Worm (Caenorhabditis elegans) whole organism, L4 larva: ENCODE results near the gene srh-234.

Experiments used
- F26F4.8 ChIP-seq: fragments of 200-800 bp; sonication (Bioruptor generic); conservative IDR thresholded peaks from 2 replicates; pipeline ENCODE4 v1.3.6; 2022; ENCODE audit warnings: missing genetic modification characterization, missing compliant biosample characterization
- F49E8.2 ChIP-seq: sonication (generic microtip); optimal IDR thresholded peaks from 2 replicates; lab custom pipeline; 2016; ENCODE audit warnings: missing compliant biosample characterization, mild to moderate bottlenecking, missing genetic modification characterization, borderline replicate concordance
- Y5F2A.4 ChIP-seq: fragments of 200-800 bp; sonication (Bioruptor generic); optimal IDR thresholded peaks from 2 replicates; lab custom pipeline; 2018; ENCODE audit warnings: mild to moderate bottlenecking, missing genetic modification characterization, missing compliant biosample characterization
- ceh-20 ChIP-seq: fragments of 200-800 bp; sonication (Bioruptor generic); IDR thresholded peaks from 2 replicates; pipeline ENCODE4 v1.3.6; 2022; ENCODE audit warnings: missing genetic modification reagents, missing genetic modification characterization, missing compliant biosample characterization
- ceh-82 ChIP-seq: sonication (generic microtip); optimal IDR thresholded peaks from 2 replicates; lab custom pipeline; 2017; ENCODE audit warnings: missing biosample characterization, missing genetic modification characterization
- daf-12 ChIP-seq: fragments of 150-350 bp; optimal IDR thresholded peaks from 2 replicates; lab custom pipeline; 2014; ENCODE audit warnings: missing biosample characterization, missing genetic modification reagents, missing genetic modification characterization
- daf-16 ChIP-seq, 3 experiments: sonication (generic microtip); optimal IDR thresholded peaks; 2 replicates each; lab custom pipeline; 2016 to 2017; ENCODE audit warnings: missing genetic modification characterization in 3 of 3, missing genetic modification reagents in 3 of 3, mild to moderate bottlenecking in 2 of 3, missing compliant biosample characterization in 2 of 3, missing biosample characterization in 1 of 3, moderate library complexity in 1 of 3
- daf-19 ChIP-seq: fragments of 200-800 bp; sonication (Bioruptor generic); conservative IDR thresholded peaks from 2 replicates; pipeline ENCODE4 v1.3.6; 2022; ENCODE audit warnings: missing genetic modification characterization, missing compliant biosample characterization
- daf-8 ChIP-seq: fragments of 200-800 bp; sonication (Bioruptor generic); IDR thresholded peaks from 2 replicates; pipeline ENCODE4 v1.3.6; 2022; ENCODE audit warnings: missing genetic modification characterization, missing compliant biosample characterization
- duxl-1 ChIP-seq: sonication (generic microtip); optimal IDR thresholded peaks from 2 replicates; lab custom pipeline; 2016; ENCODE audit warnings: mild to moderate bottlenecking, missing genetic modification characterization, moderate library complexity, missing compliant biosample characterization; ENCODE audit not compliant: poor library complexity
- egl-43 ChIP-seq: fragments of 200-800 bp; sonication (Bioruptor generic); IDR thresholded peaks from 2 replicates; pipeline ENCODE4 v1.3.6; 2022; ENCODE audit warnings: missing genetic modification reagents, missing genetic modification characterization, missing compliant biosample characterization
- fkh-10 ChIP-seq: fragments of 150-350 bp; optimal IDR thresholded peaks from 2 replicates; lab custom pipeline; 2014; ENCODE audit warnings: missing biosample characterization, missing genetic modification reagents, missing genetic modification characterization
- gei-8 ChIP-seq: fragments of 200-800 bp; sonication (Bioruptor generic); optimal IDR thresholded peaks from 2 replicates; lab custom pipeline; 2018; ENCODE audit warnings: mild to moderate bottlenecking, missing genetic modification characterization, missing compliant biosample characterization
- lin-1 ChIP-seq: fragments of 200-800 bp; sonication (Bioruptor generic); IDR thresholded peaks from 2 replicates; pipeline ENCODE4 v1.3.6; 2022; ENCODE audit warnings: missing genetic modification reagents, missing genetic modification characterization, missing compliant biosample characterization
- lin-13 ChIP-seq: fragments of 150-350 bp; optimal IDR thresholded peaks from 2 replicates; lab custom pipeline; 2014; ENCODE audit warnings: missing biosample characterization, missing genetic modification reagents, missing genetic modification characterization
- lin-29 ChIP-seq: fragments of 200-800 bp; sonication (Bioruptor generic); IDR thresholded peaks from 2 replicates; pipeline ENCODE4 v1.3.6; 2022; ENCODE audit warnings: missing genetic modification reagents, missing genetic modification characterization, missing compliant biosample characterization
- lin-39 ChIP-seq: fragments of 150-350 bp; optimal IDR thresholded peaks from 2 replicates; lab custom pipeline; 2014; ENCODE audit warnings: missing biosample characterization, missing genetic modification reagents, missing genetic modification characterization
- madf-5 ChIP-seq, 2 experiments: fragments of 200-800 bp; sonication (Bioruptor generic); IDR thresholded peaks; 2 replicates each; pipeline ENCODE4 v1.3.6; 2022; ENCODE audit warnings: missing compliant biosample characterization in 2 of 2, missing genetic modification characterization in 2 of 2
- mdl-1 ChIP-seq, 2 experiments: fragments of 150-350 bp in 1 of 2; sonication (generic microtip) in 1 of 2; optimal IDR thresholded peaks; 2 replicates each; lab custom pipeline; 2014 to 2017; ENCODE audit warnings: missing biosample characterization in 2 of 2, missing genetic modification characterization in 2 of 2
- mep-1 ChIP-seq: fragments of 150-350 bp; sonication (generic microtip); optimal IDR thresholded peaks from 3 replicates; lab custom pipeline; 2014; ENCODE audit warnings: missing biosample characterization, missing genetic modification characterization
- mxl-2 ChIP-seq: fragments of 200-800 bp; sonication (Bioruptor generic); conservative IDR thresholded peaks from 2 replicates; pipeline ENCODE4 v1.3.6; 2022; ENCODE audit warnings: missing genetic modification reagents, missing genetic modification characterization, missing compliant biosample characterization
- nhr-237 ChIP-seq: sonication (generic microtip); optimal IDR thresholded peaks from 2 replicates; lab custom pipeline; 2017; ENCODE audit warnings: missing biosample characterization, missing genetic modification characterization
- nhr-48 ChIP-seq: sonication (generic microtip); optimal IDR thresholded peaks from 2 replicates; lab custom pipeline; 2016; ENCODE audit warnings: mild to moderate bottlenecking, missing genetic modification characterization, missing compliant biosample characterization
- nhr-76 ChIP-seq: fragments of 150-350 bp; optimal IDR thresholded peaks from 2 replicates; lab custom pipeline; 2014; ENCODE audit warnings: missing biosample characterization, missing genetic modification characterization
- pha-4 ChIP-seq, 2 experiments: fragments of 150-350 bp in 1 of 2; fragments of 200-800 bp in 1 of 2; sonication (Bioruptor generic) in 1 of 2; IDR thresholded peaks in 1 of 2; optimal IDR thresholded peaks in 1 of 2; 2 replicates each; pipeline versions ENCODE4 v1.3.6 to Lab custom; 2014 to 2022; ENCODE audit warnings: missing genetic modification characterization in 2 of 2, missing genetic modification reagents in 2 of 2, missing biosample characterization in 1 of 2, missing compliant biosample characterization in 1 of 2
- sdz-12 ChIP-seq: fragments of 200-800 bp; sonication (Bioruptor generic); optimal IDR thresholded peaks from 2 replicates; lab custom pipeline; 2018; ENCODE audit warnings: mild to moderate bottlenecking, missing genetic modification characterization, missing compliant biosample characterization
- set-16 ChIP-seq: fragments of 200-800 bp; sonication (Bioruptor generic); IDR thresholded peaks from 2 replicates; pipeline ENCODE4 v1.3.6; 2022; ENCODE audit warnings: missing genetic modification reagents, missing genetic modification characterization, missing compliant biosample characterization
- snpc-1.2 ChIP-seq: fragments of 200-800 bp; sonication (Bioruptor generic); IDR thresholded peaks from 2 replicates; pipeline ENCODE4 v1.3.6; 2022; ENCODE audit warnings: missing genetic modification reagents, missing genetic modification characterization, missing compliant biosample characterization
- snpc-4 ChIP-seq: fragments of 150-350 bp; optimal IDR thresholded peaks from 2 replicates; lab custom pipeline; 2014; ENCODE audit warnings: missing biosample characterization, missing genetic modification characterization
- spr-3 ChIP-seq: fragments of 200-800 bp; sonication (Bioruptor generic); optimal IDR thresholded peaks from 2 replicates; lab custom pipeline; 2018; ENCODE audit warnings: mild to moderate bottlenecking, missing genetic modification characterization, missing compliant biosample characterization
- tag-97 ChIP-seq: fragments of 200-800 bp; sonication (Bioruptor generic); IDR thresholded peaks from 2 replicates; pipeline ENCODE4 v1.3.6; 2022; ENCODE audit warnings: missing genetic modification characterization, missing compliant biosample characterization
- unc-130 ChIP-seq: sonication (generic microtip); optimal IDR thresholded peaks from 2 replicates; lab custom pipeline; 2016; ENCODE audit warnings: missing genetic modification reagents, missing genetic modification characterization, missing compliant biosample characterization
- unc-62 ChIP-seq, 3 experiments: fragments of 150-350 bp in 1 of 3; sonication (generic microtip); optimal IDR thresholded peaks in 2 of 3; peaks in 1 of 3; 1 replicate in 1 of 3; 2 replicates in 2 of 3; lab custom pipeline; 2014 to 2017; ENCODE audit warnings: missing biosample characterization in 3 of 3, missing genetic modification characterization in 3 of 3, missing genetic modification reagents in 3 of 3, missing genotype in 1 of 3
- zag-1 ChIP-seq: fragments of 150-350 bp; optimal IDR thresholded peaks from 2 replicates; lab custom pipeline; 2014; ENCODE audit warnings: missing biosample characterization, missing genetic modification characterization
- zfp-3 ChIP-seq: fragments of 200-800 bp; sonication (Bioruptor generic); conservative IDR thresholded peaks from 2 replicates; pipeline ENCODE4 v1.3.6; 2022; ENCODE audit warnings: missing genetic modification reagents, missing genetic modification characterization, missing compliant biosample characterization
- zip-11 ChIP-seq: fragments of 200-800 bp; sonication (Bioruptor generic); IDR thresholded peaks from 2 replicates; pipeline ENCODE4 v1.3.6; 2022; ENCODE audit warnings: missing genetic modification characterization, missing compliant biosample characterization
- zip-2 ChIP-seq: fragments of 150-350 bp; optimal IDR thresholded peaks from 2 replicates; lab custom pipeline; 2014; ENCODE audit warnings: missing biosample characterization, missing genetic modification characterization
- ztf-11 ChIP-seq: fragments of 150-350 bp; optimal IDR thresholded peaks from 2 replicates; lab custom pipeline; 2014; ENCODE audit warnings: missing biosample characterization, missing genetic modification characterization

srh-234 gene

DNA sequence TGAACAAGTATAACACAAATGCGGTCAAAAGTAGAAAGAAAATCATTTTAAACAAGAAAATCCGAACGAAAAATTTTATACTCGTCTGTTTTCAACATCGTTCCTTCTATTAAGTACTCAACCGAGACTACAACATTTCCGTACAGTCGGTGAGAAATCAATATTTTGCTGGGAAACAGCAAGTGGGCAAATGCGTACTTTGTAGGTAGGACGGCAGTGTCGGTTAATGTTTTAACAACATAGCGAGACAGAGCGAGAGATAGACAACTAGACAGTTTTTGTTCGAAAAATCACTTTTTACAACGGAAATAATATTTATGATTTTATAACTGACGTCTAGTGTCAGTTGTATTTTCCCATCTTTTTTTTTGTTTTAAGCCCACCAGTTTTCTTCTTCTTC, 29.7 kb upstream of the srh-234 start, which contains the start of gene cyp-33A1 (continued):
- TF ChIP-seq spr-3 (GFP tag; lab: Kevin White, UChicago) (no peak), mep-1 (no peak), F49E8.2 (tag; lab: Kevin White, UChicago) (no peak), duxl-1 (no peak), F26F4.8 (GFP tag; lab: Robert Waterston, UW) (no peak), madf-5 (GFP tag; IDR thresholded peaks at IDR 0.05; lab: Robert Waterston, UW) (no peak), daf-16 (GFP tag; optimal IDR thresholded peaks at IDR 0.05; lab: Kevin White, UChicago) (no peak), daf-16 (tag; optimal IDR thresholded peaks at IDR 0.05; lab: Kevin White, UChicago) (peak; percentile 88), set-16 (GFP tag; lab: Robert Waterston, UW) (no peak), zip-2 (no peak), daf-19 (GFP tag; lab: Robert Waterston, UW) (no peak)

DNA sequence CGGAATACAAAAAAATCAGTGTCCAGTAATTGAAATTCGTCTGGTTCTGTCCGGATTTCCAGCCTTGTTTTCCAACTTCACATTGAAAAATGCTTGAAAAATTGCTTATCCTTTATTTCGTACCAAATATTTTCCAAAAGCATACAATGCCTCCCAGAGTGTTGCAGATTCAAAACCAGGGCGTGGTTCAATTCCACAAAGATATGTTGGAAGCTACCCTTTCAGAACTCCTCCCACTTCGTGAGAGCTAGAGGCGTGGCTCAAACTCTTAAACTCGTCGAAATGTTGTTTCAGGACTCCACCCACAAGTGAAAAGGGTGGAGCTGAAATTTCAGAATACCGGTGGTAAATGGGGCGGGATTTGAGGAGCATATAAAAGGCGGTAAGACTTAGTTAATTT, 24.2 kb upstream of the srh-234 start, which contains the start of gene C12D5.3:
C12D5.3 (plus strand) TSS at position 301 of the 400 bp plus-strand sequence.
- TF ChIP-seq nhr-237 (tag; lab: Kevin White, UChicago) (no peak), unc-62 (GFP tag; optimal IDR thresholded peaks at IDR 0.05 in 1 of 2; lab: Kevin White, UChicago) (no peak), unc-62 (tag; optimal IDR thresholded peaks at IDR 0.05; lab: Kevin White, UChicago) (no peak), nhr-48 (no peak), zag-1 (tag; lab: Kevin White, UChicago) (no peak), lin-13 (GFP tag; lab: Kevin White, UChicago) (no peak), daf-8 (GFP tag; lab: Robert Waterston, UW) (no peak), lin-39 (no peak), ztf-11 (tag; lab: Kevin White, UChicago) (no peak), unc-130 (no peak)
- TF ChIP-seq, all 104 proteins: peak for 0

DNA sequence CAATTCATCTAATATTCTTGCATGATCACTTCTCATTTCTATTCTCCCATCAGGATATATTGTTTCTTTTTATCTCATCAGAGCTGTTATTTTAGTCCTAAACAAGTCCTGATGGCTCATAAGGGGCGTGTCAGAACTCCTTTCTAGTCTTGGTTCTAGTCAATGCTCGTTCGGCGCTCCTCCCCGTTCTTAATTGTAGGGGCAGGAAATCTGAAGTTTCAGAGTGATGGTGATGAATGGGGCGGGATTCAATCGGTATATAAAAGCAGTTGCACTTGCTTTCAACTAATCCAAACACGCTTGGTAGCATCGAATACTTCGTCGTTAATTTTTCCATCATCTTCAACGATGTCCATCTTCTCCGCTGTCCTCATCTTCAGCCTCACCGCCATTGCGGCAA, 20.6 kb upstream of the srh-234 start, which contains the start of gene C12D5.4:
C12D5.4 (plus strand) TSS at position 301 of the 400 bp plus-strand sequence.
- no peak for TF ChIP-seq gei-8 (GFP tag; lab: Kevin White, UChicago)
- TF ChIP-seq zip-2: no peak
- TF ChIP-seq fkh-10 (GFP tag; lab: Kevin White, UChicago): no peak
- TF ChIP-seq mxl-2 (GFP tag; lab: Robert Waterston, UW): no peak
- no peak for TF ChIP-seq sdz-12 (GFP tag; lab: Kevin White, UChicago)
- TF ChIP-seq zfp-3: no peak
- TF ChIP-seq lin-13 (GFP tag; lab: Kevin White, UChicago): no peak
- no peak for TF ChIP-seq unc-130
- no peak for TF ChIP-seq lin-1 (GFP tag; lab: Robert Waterston, UW)
- no peak for TF ChIP-seq mdl-1 (tag; optimal IDR thresholded peaks at IDR 0.05; lab: Kevin White, UChicago)
- no peak for TF ChIP-seq lin-39
- no peak for TF ChIP-seq nhr-76 (tag; lab: Kevin White, UChicago)

DNA sequence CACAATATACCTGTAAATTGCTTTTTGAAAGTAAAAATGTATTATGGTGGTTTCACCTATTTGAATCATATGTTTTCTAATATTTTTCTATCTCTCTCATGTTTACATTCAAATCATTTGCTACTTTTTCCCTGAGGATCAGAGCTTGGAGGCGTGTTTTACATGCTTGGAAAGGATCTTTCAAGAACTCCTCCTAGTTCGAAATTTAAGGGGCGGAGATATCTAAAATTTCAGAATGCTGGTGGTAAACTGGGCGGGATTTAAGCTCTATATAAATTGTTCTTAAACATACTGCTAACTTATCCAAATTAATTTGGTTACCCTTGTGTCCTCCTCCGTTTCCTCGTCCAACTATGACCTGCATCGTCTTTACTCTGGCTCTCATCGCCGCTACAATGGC, 16.3 kb upstream of the srh-234 start, which contains the start of gene C12D5.5:
C12D5.5 (plus strand) TSS at position 301 of the 400 bp plus-strand sequence.
- TF ChIP-seq daf-16 (GFP tag; optimal IDR thresholded peaks at IDR 0.05; lab: Kevin White, UChicago) (no peak), daf-16 (tag; optimal IDR thresholded peaks at IDR 0.05; lab: Kevin White, UChicago) (no peak), tag-97 (GFP tag; lab: Robert Waterston, UW) (no peak), snpc-1.2 (GFP tag; lab: Robert Waterston, UW) (no peak), unc-62 (GFP tag; optimal IDR thresholded peaks at IDR 0.05 in 1 of 2; lab: Kevin White, UChicago) (no peak), unc-62 (tag; optimal IDR thresholded peaks at IDR 0.05; lab: Kevin White, UChicago) (no peak), Y5F2A.4 (GFP tag; lab: Kevin White, UChicago) (no peak), daf-12 (tag; lab: Kevin White, UChicago) (no peak), snpc-4 (tag; lab: Kevin White, UChicago) (no peak), zip-11 (GFP tag; lab: Robert Waterston, UW) (no peak), pha-4 (GFP tag; IDR thresholded peaks at IDR 0.05; lab: Robert Waterston, UW) (no peak), pha-4 (tag; optimal IDR thresholded peaks at IDR 0.05; lab: Kevin White, UChicago) (no peak), ceh-20 (GFP tag; lab: Robert Waterston, UW) (no peak), lin-29 (GFP tag; lab: Robert Waterston, UW) (no peak), madf-5 (GFP tag; IDR thresholded peaks at IDR 0.05; lab: Robert Waterston, UW) (no peak), ceh-82 (tag; lab: Kevin White, UChicago) (no peak), egl-43 (GFP tag; lab: Robert Waterston, UW) (no peak)
